Fruit fly (Drosophila melanogaster) S2 (cell line): ENCODE data around the gene CG5151.

Experiments used
- CG8478 ChIP-seq: fragments of >200 bp; optimal IDR thresholded peaks from 2 replicates; lab custom pipeline; 2018
- CTCF ChIP-seq, 2 experiments: fragments of >200 bp; optimal IDR thresholded peaks; 2 replicates each; lab custom pipeline; 2018

- TF ChIP-seq CG8478 (lab: Kevin White, UChicago): no peak
- no peak for TF ChIP-seq CTCF (optimal IDR thresholded peaks at IDR 0.05; lab: Kevin White, UChicago)
These were observed 11.4 kb downstream of the CG5151 start for dm6 chr3L:16153089-16153488.
